Fruit fly (Drosophila melanogaster): ENCODE data around the gene Prp40.

Prp40 gene

DNA sequence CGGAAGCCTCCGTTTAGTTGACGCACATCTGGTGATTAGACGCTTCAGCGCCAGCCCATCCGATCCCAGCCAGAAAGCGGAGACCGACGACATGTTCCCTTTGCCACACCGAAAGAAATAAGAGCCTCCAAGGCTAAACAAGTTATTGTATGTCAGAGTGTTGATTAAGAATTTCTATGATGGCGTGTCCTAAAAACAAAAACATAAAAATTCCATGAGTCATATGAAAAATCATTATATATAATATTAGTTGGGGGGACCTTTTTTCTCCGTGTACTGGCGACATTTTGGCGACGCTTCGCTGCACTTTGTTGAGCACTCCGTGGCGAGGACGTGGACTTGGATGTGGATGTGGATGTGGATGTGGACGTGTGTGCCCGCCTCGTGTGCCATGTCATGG lies 10.2 kb upstream of the Prp40 start (continued):
- TF ChIP-seq Atf6 (GFP tag; IDR thresholded peaks at IDR 0.05) (no peak), chn (GFP tag; optimal IDR thresholded peaks at IDR 0.05) (no peak), CG43689 (GFP tag; IDR thresholded peaks at IDR 0.05) (no peak), scrt (GFP tag; optimal IDR thresholded peaks at IDR 0.05) (no peak), sob (GFP tag; IDR thresholded peaks at IDR 0.05) (peak; percentile 35; the same call in 1 of the 2 replicates), tup (GFP tag; optimal IDR thresholded peaks at IDR 0.05) (peak; percentile 26), CG4820 (GFP tag; optimal IDR thresholded peaks at IDR 0.05) (peak; percentile 4), phol (tag; optimal IDR thresholded peaks at IDR 0.05) (peak; percentile 47), ttk (GFP tag; IDR thresholded peaks at IDR 0.05) (0 out of 2 replicates have a peak, but pooled peaks have one; percentile 23), Dfd (GFP tag; optimal IDR thresholded peaks at IDR 0.05) (no peak), nerfin-1 (tag; optimal IDR thresholded peaks at IDR 0.05) (no peak), CG5180 (GFP tag; optimal IDR thresholded peaks at IDR 0.05) (no peak), Ada2b (GFP tag; IDR thresholded peaks at IDR 0.05) (0 out of 2 replicates have a peak, but pooled peaks have one; percentile 9), nom (GFP tag; optimal IDR thresholded peaks at IDR 0.05) (no peak), slbo (GFP tag; IDR thresholded peaks at IDR 0.05) (peak; percentile 49), CG4730 (GFP tag; IDR thresholded peaks at IDR 0.05) (no peak), lmd (GFP tag; IDR thresholded peaks at IDR 0.05) (peak; percentile 44; the same call in 1 of the 2 replicates), row (GFP tag; IDR thresholded peaks at IDR 0.05) (peak; percentile 51; the same call in 2 of the 3 replicates), Sry-β (GFP tag; optimal IDR thresholded peaks at IDR 0.05) (no peak), pb (GFP tag; optimal IDR thresholded peaks at IDR 0.05) (no peak), CG10979 (tag; optimal IDR thresholded peaks at IDR 0.05) (peak; percentile 57), CG6272 (GFP tag; IDR thresholded peaks at IDR 0.05) (no peak), gt (GFP tag; IDR thresholded peaks at IDR 0.05) (no peak), kay (GFP tag; optimal IDR thresholded peaks at IDR 0.05) (no peak), Ets65A (GFP tag) (peak; percentile 41), dati (GFP tag; IDR thresholded peaks at IDR 0.05) (no peak), tin (GFP tag; optimal IDR thresholded peaks at IDR 0.05) (peak; percentile 34)

- TF ChIP-seq sens (GFP tag) (peak; percentile 73), fd3F (GFP tag; optimal IDR thresholded peaks at IDR 0.05) (no peak), CG18599 (GFP tag; optimal IDR thresholded peaks at IDR 0.05) (no peak), hbn (GFP tag; IDR thresholded peaks at IDR 0.05; ENCODE audit: partially characterized antibody) (no peak), Med (GFP tag) (peak; percentile 3), pfk (GFP tag; optimal IDR thresholded peaks at IDR 0.05) (peak; percentile 86), trem (tag; optimal IDR thresholded peaks at IDR 0.05) (peak; percentile 20), CG12659 (GFP tag; optimal IDR thresholded peaks at IDR 0.05) (no peak), stwl (tag; optimal IDR thresholded peaks at IDR 0.05) (peak; percentile 37), Spps (tag; optimal IDR thresholded peaks at IDR 0.05) (no peak), eve (GFP tag; optimal IDR thresholded peaks at IDR 0.05) (no peak), eyg (GFP tag; optimal IDR thresholded peaks at IDR 0.05) (no peak), sr (GFP tag; IDR thresholded peaks at IDR 0.05) (peak; percentile 45; the same call in 1 of the 3 replicates), HLHmδ (GFP tag; optimal IDR thresholded peaks at IDR 0.05) (peak; percentile 52)
Measured at dm6 chr2L:3018212-3018611, 4.8 kb upstream of the Prp40 start, which contains the start of the genes CG17224 and CG17264. TSS of gene CG17224 (minus strand) at chr2L:3018308. TSS of gene CG17264 (plus strand) at chr2L:3018508.
